Fruit fly (Drosophila melanogaster) whole organism, embryonic: ENCODE data around the gene CG7607.

Experiments
- Asciz ChIP-seq: fragments of 200-800 bp; sonication (Bioruptor generic); optimal IDR thresholded peaks from 2 replicates; lab custom pipeline; 2017; ENCODE audit warnings: missing biosample characterization, mild to moderate bottlenecking, missing genetic modification characterization, missing genetic modification reagents
- Atf-2 ChIP-seq: fragments of 200-800 bp; sonication (Bioruptor generic); optimal IDR thresholded peaks from 2 replicates; lab custom pipeline; 2016; ENCODE audit warnings: missing biosample characterization, missing genetic modification characterization
- Atf3 ChIP-seq: fragments of 200-800 bp; sonication (Bioruptor generic); optimal IDR thresholded peaks from 3 replicates; lab custom pipeline; 2016; ENCODE audit warnings: missing biosample characterization, missing genetic modification characterization
- BEAF-32 ChIP-seq: fragments of 200-800 bp; sonication (Bioruptor generic); optimal IDR thresholded peaks from 3 replicates; lab custom pipeline; 2017; ENCODE audit warnings: missing biosample characterization, missing genetic modification characterization, mild to moderate bottlenecking, moderate library complexity, missing genetic modification reagents
- CG11695 ChIP-seq: fragments of 200-800 bp; sonication (Bioruptor generic); IDR thresholded peaks from 3 replicates; pipeline ENCODE4 v1.3.6; 2022; ENCODE audit warnings: missing biosample characterization, missing genetic modification characterization
- CG12219 ChIP-seq: fragments of 200-800 bp; sonication (Bioruptor generic); optimal IDR thresholded peaks from 3 replicates; lab custom pipeline; 2018; ENCODE audit warnings: missing biosample characterization, mild to moderate bottlenecking, missing genetic modification characterization
- CG12659 ChIP-seq: fragments of 200-800 bp; sonication (Bioruptor generic); optimal IDR thresholded peaks from 3 replicates; lab custom pipeline; 2017; ENCODE audit warnings: mild to moderate bottlenecking, missing biosample characterization, missing genetic modification reagents, missing genetic modification characterization
- CG12942 ChIP-seq: fragments of 200-800 bp; sonication (Bioruptor generic); optimal IDR thresholded peaks from 3 replicates; lab custom pipeline; 2016; ENCODE audit warnings: missing biosample characterization, missing genetic modification characterization
- CG14860 ChIP-seq: fragments of 200-800 bp; sonication (Bioruptor generic); IDR thresholded peaks from 3 replicates; pipeline ENCODE4 v1.3.6; 2022; ENCODE audit warnings: missing biosample characterization, missing genetic modification characterization; ENCODE audit not compliant: partially characterized antibody
- CG1602 ChIP-seq: fragments of 200-800 bp; sonication (Bioruptor generic); optimal IDR thresholded peaks from 3 replicates; lab custom pipeline; 2016; ENCODE audit warnings: missing biosample characterization, missing genetic modification characterization
- CG3065 ChIP-seq: fragments of 200-800 bp; sonication (Bioruptor generic); optimal IDR thresholded peaks from 2 replicates; lab custom pipeline; 2016; ENCODE audit warnings: missing biosample characterization, missing genetic modification characterization
- CG31441 ChIP-seq: fragments of 200-800 bp; sonication (Bioruptor generic); IDR thresholded peaks from 2 replicates; pipeline ENCODE4 v1.3.6; 2022; ENCODE audit warnings: missing biosample characterization, missing genetic modification characterization
- CG34224 ChIP-seq: fragments of 200-800 bp; sonication (Bioruptor generic); IDR thresholded peaks from 3 replicates; pipeline ENCODE4 v1.3.6; 2022; ENCODE audit warnings: missing biosample characterization, missing genetic modification characterization; ENCODE audit not compliant: partially characterized antibody
- CG6254 ChIP-seq: fragments of 200-800 bp; sonication (Bioruptor generic); optimal IDR thresholded peaks from 3 replicates; lab custom pipeline; 2017; ENCODE audit warnings: mild to moderate bottlenecking, missing biosample characterization, missing genetic modification reagents, missing genetic modification characterization
- CG7987 ChIP-seq: fragments of 200-800 bp; sonication (Bioruptor generic); optimal IDR thresholded peaks from 2 replicates; lab custom pipeline; 2018; ENCODE audit warnings: missing biosample characterization, mild to moderate bottlenecking, missing genetic modification characterization, moderate library complexity
- CoRest ChIP-seq: fragments of 200-800 bp; sonication (Bioruptor generic); optimal IDR thresholded peaks from 3 replicates; lab custom pipeline; 2018; ENCODE audit warnings: missing biosample characterization, mild to moderate bottlenecking, missing genetic modification characterization, moderate library complexity
- CrebB ChIP-seq: fragments of 200-800 bp; sonication (Bioruptor generic); optimal IDR thresholded peaks from 3 replicates; lab custom pipeline; 2018; ENCODE audit warnings: missing biosample characterization, mild to moderate bottlenecking, missing genetic modification characterization
- Dbx ChIP-seq: fragments of 200-800 bp; sonication (Bioruptor generic); IDR thresholded peaks from 3 replicates; pipeline ENCODE4 v1.3.6; 2022; ENCODE audit warnings: missing biosample characterization, missing genetic modification characterization
- Deaf1 ChIP-seq: fragments of 200-800 bp; optimal IDR thresholded peaks from 3 replicates; lab custom pipeline; 2019; ENCODE audit warnings: missing biosample characterization, mild to moderate bottlenecking, missing genetic modification characterization, moderate library complexity
- Gsc ChIP-seq: fragments of 200-800 bp; sonication (Bioruptor generic); IDR thresholded peaks from 2 replicates; pipeline ENCODE4 v1.3.6; 2022; ENCODE audit warnings: missing biosample characterization, missing genetic modification characterization
- HLH3B ChIP-seq: fragments of 200-800 bp; sonication (Bioruptor generic); IDR thresholded peaks from 2 replicates; pipeline ENCODE4 v1.3.6; 2022; ENCODE audit warnings: missing biosample characterization, missing genetic modification characterization
- HLHmδ ChIP-seq: fragments of 200-800 bp; sonication (Bioruptor generic); optimal IDR thresholded peaks from 2 replicates; lab custom pipeline; 2018; ENCODE audit warnings: missing biosample characterization, mild to moderate bottlenecking, missing genetic modification characterization, moderate library complexity
- Hr78 ChIP-seq, 2 experiments: fragments of 200-800 bp in 1 of 2; fragments of >200 bp in 1 of 2; sonication (Bioruptor generic) in 1 of 2; optimal IDR thresholded peaks; 2 replicates each; lab custom pipeline; 2017 to 2019; ENCODE audit warnings: missing biosample characterization in 2 of 2, missing genetic modification characterization in 2 of 2, mild to moderate bottlenecking in 1 of 2, moderate library complexity in 1 of 2
- Kr ChIP-seq: fragments of 200-800 bp; sonication (Bioruptor generic); optimal IDR thresholded peaks from 2 replicates; lab custom pipeline; 2017; ENCODE audit warnings: missing biosample characterization, mild to moderate bottlenecking, missing genetic modification characterization
- Pdp1 ChIP-seq, 2 experiments: fragments of 200-800 bp; sonication (Bioruptor generic); optimal IDR thresholded peaks; 3 replicates each; lab custom pipeline; 2016; ENCODE audit warnings: missing biosample characterization in 2 of 2, missing genetic modification characterization in 2 of 2, mild to moderate bottlenecking in 1 of 2, moderate library complexity in 1 of 2
- Ravus ChIP-seq: fragments of 200-800 bp; sonication (Bioruptor generic); IDR thresholded peaks from 2 replicates; pipeline ENCODE4 v1.3.6; 2022; ENCODE audit warnings: missing biosample characterization, missing genetic modification characterization
- Sin3A ChIP-seq: fragments of >200 bp; optimal IDR thresholded peaks from 2 replicates; lab custom pipeline; 2018
- Tbp ChIP-seq: fragments of >200 bp; optimal IDR thresholded peaks from 2 replicates; lab custom pipeline; 2018; ENCODE audit warnings: missing biosample characterization, missing genetic modification characterization
- ap ChIP-seq: fragments of 200-800 bp; sonication (Bioruptor generic); IDR thresholded peaks from 2 replicates; pipeline ENCODE4 v1.3.6; 2022; ENCODE audit warnings: missing biosample characterization, missing genetic modification characterization
- bowl ChIP-seq: fragments of 200-800 bp; sonication (Bioruptor generic); IDR thresholded peaks from 2 replicates; pipeline ENCODE4 v1.3.6; 2022; ENCODE audit warnings: missing biosample characterization, missing genetic modification characterization
- croc ChIP-seq: fragments of 200-800 bp; sonication (Bioruptor generic); conservative IDR thresholded peaks from 3 replicates; pipeline ENCODE4 v1.3.6; 2022; ENCODE audit warnings: missing biosample characterization, missing genetic modification characterization
- crol ChIP-seq: fragments of 200-800 bp; sonication (Bioruptor generic); IDR thresholded peaks from 2 replicates; pipeline ENCODE4 v1.3.6; 2022; ENCODE audit warnings: missing biosample characterization, missing genetic modification characterization
- dimm ChIP-seq: fragments of 200-800 bp; sonication (Bioruptor generic); IDR thresholded peaks from 2 replicates; pipeline ENCODE4 v1.3.6; 2022; ENCODE audit warnings: missing biosample characterization, missing genetic modification characterization
- dmrt99B ChIP-seq: fragments of 200-800 bp; sonication (Bioruptor generic); optimal IDR thresholded peaks from 2 replicates; lab custom pipeline; 2018; ENCODE audit warnings: missing biosample characterization, mild to moderate bottlenecking, missing genetic modification characterization, moderate library complexity
- ewg ChIP-seq: fragments of 200-800 bp; sonication (Bioruptor generic); optimal IDR thresholded peaks from 3 replicates; lab custom pipeline; 2017; ENCODE audit warnings: mild to moderate bottlenecking, missing biosample characterization, missing genetic modification reagents, missing genetic modification characterization
- fd96Cb ChIP-seq: fragments of 200-800 bp; sonication (Bioruptor generic); optimal IDR thresholded peaks from 2 replicates; lab custom pipeline; 2018; ENCODE audit warnings: missing biosample characterization, mild to moderate bottlenecking, missing genetic modification characterization, moderate library complexity
- ftz-f1 ChIP-seq: fragments of 200-800 bp; sonication (Bioruptor generic); optimal IDR thresholded peaks from 2 replicates; lab custom pipeline; 2016; ENCODE audit warnings: missing biosample characterization, missing genetic modification characterization
- grau ChIP-seq: fragments of 200-800 bp; optimal IDR thresholded peaks from 3 replicates; lab custom pipeline; 2019; ENCODE audit warnings: missing biosample characterization, mild to moderate bottlenecking, missing genetic modification characterization, moderate library complexity
- inv ChIP-seq: fragments of 200-800 bp; sonication (Bioruptor generic); IDR thresholded peaks from 2 replicates; pipeline ENCODE4 v1.3.6; 2022; ENCODE audit warnings: missing biosample characterization, missing genetic modification characterization; ENCODE audit not compliant: partially characterized antibody
- jing ChIP-seq: fragments of 200-800 bp; sonication (Bioruptor generic); optimal IDR thresholded peaks from 2 replicates; lab custom pipeline; 2018; ENCODE audit warnings: missing biosample characterization, mild to moderate bottlenecking, missing genetic modification characterization
- lov ChIP-seq, 2 experiments: fragments of 200-800 bp in 1 of 2; fragments of >200 bp in 1 of 2; sonication (Bioruptor generic) in 1 of 2; IDR thresholded peaks in 1 of 2; optimal IDR thresholded peaks in 1 of 2; 2 replicates in 1 of 2; 3 replicates in 1 of 2; pipeline versions ENCODE4 v1.3.6 to Lab custom; 2017 to 2022; ENCODE audit warnings: missing biosample characterization in 1 of 2, missing genetic modification characterization in 1 of 2
- maf-S ChIP-seq: fragments of 200-800 bp; sonication (Bioruptor generic); optimal IDR thresholded peaks from 2 replicates; lab custom pipeline; 2016; ENCODE audit warnings: missing biosample characterization, missing genetic modification characterization
- mam ChIP-seq: fragments of 200-800 bp; sonication (Bioruptor generic); optimal IDR thresholded peaks from 3 replicates; lab custom pipeline; 2016; ENCODE audit warnings: missing biosample characterization, missing genetic modification characterization
- mirr ChIP-seq: fragments of 200-800 bp; sonication (Bioruptor generic); optimal IDR thresholded peaks from 3 replicates; lab custom pipeline; 2018; ENCODE audit warnings: missing biosample characterization, mild to moderate bottlenecking, missing genetic modification characterization
- nerfin-1 ChIP-seq: fragments of 200-800 bp; sonication (Bioruptor generic); optimal IDR thresholded peaks from 3 replicates; lab custom pipeline; 2019; ENCODE audit warnings: missing biosample characterization, mild to moderate bottlenecking, missing genetic modification characterization, moderate library complexity
- phol ChIP-seq: fragments of 200-800 bp; sonication (Bioruptor generic); optimal IDR thresholded peaks from 3 replicates; lab custom pipeline; 2018; ENCODE audit warnings: missing biosample characterization, mild to moderate bottlenecking, missing genetic modification characterization, moderate library complexity
- prd ChIP-seq, 3 experiments: fragments of >200 bp in 2 of 3; fragments of 200-800 bp in 1 of 3; sonication (Bioruptor generic) in 1 of 3; optimal IDR thresholded peaks in 2 of 3; IDR thresholded peaks in 1 of 3; 2 replicates in 2 of 3; 3 replicates in 1 of 3; pipeline versions ENCODE4 v1.3.6 to Lab custom; 2017 to 2022; ENCODE audit warnings: missing biosample characterization in 1 of 3, missing genetic modification characterization in 1 of 3
- row ChIP-seq: fragments of 200-800 bp; sonication (Bioruptor generic); IDR thresholded peaks from 3 replicates; pipeline ENCODE4 v1.3.6; 2022; ENCODE audit warnings: missing biosample characterization, missing genetic modification characterization
- salm ChIP-seq: fragments of 200-800 bp; sonication (Bioruptor generic); optimal IDR thresholded peaks from 2 replicates; lab custom pipeline; 2018; ENCODE audit warnings: missing biosample characterization, mild to moderate bottlenecking, missing genetic modification characterization
- sob ChIP-seq: fragments of 200-800 bp; sonication (Bioruptor generic); IDR thresholded peaks from 2 replicates; pipeline ENCODE4 v1.3.6; 2022; ENCODE audit warnings: missing biosample characterization, missing genetic modification characterization

Gene CG7607

dm6 chr3L:11210517-11210916, 11.1 kb downstream of the CG7607 start, which contains the start of the genes Ube3a and CG7600 (continued):
- no peak for TF ChIP-seq prd (optimal IDR thresholded peaks at IDR 0.05; lab: Kevin White, UChicago)
- TF ChIP-seq prd (GFP tag; IDR thresholded peaks at IDR 0.05; lab: Robert Waterston, UW) = peak; percentile 37; the same call in 2 of the 3 replicates
- TF ChIP-seq phol (tag; lab: Kevin White, UChicago) = peak; percentile 53
- no peak for TF ChIP-seq dimm (GFP tag; lab: Robert Waterston, UW)
- TF ChIP-seq CG12942 (GFP tag; lab: Kevin White, UChicago) = no peak
- TF ChIP-seq Sin3A (lab: Kevin White, UChicago) = peak; percentile 71
- TF ChIP-seq ftz-f1 = peak; percentile 33
- no peak for TF ChIP-seq croc
- TF ChIP-seq Atf-2 = peak; percentile 19
- no peak for TF ChIP-seq fd96Cb (tag; lab: Kevin White, UChicago)
- peak; percentile 6 for TF ChIP-seq CG1602 (GFP tag; lab: Kevin White, UChicago)
- peak; percentile 68 for TF ChIP-seq sob (GFP tag; lab: Robert Waterston, UW)
- TF ChIP-seq crol = no peak
- TF ChIP-seq maf-S (GFP tag; lab: Kevin White, UChicago) = no peak
- TF ChIP-seq Gsc (GFP tag; lab: Robert Waterston, UW) = no peak
- peak; percentile 49; the same call in 1 of the 2 replicates for TF ChIP-seq CG31441 (GFP tag; lab: Robert Waterston, UW)
- peak; percentile 100 for TF ChIP-seq CG14860 (GFP tag; lab: Robert Waterston, UW)
- no peak for TF ChIP-seq HLH3B
- no peak for TF ChIP-seq Hr78 (GFP tag; optimal IDR thresholded peaks at IDR 0.05; lab: Kevin White, UChicago)
- peak; percentile 31 for TF ChIP-seq CG6254 (GFP tag; lab: Kevin White, UChicago)
- no peak for TF ChIP-seq nerfin-1 (tag; lab: Kevin White, UChicago)
- peak; percentile 48 for TF ChIP-seq Atf3 (GFP tag; lab: Kevin White, UChicago)
- peak; percentile 94 for TF ChIP-seq BEAF-32
- TF ChIP-seq dmrt99B (tag; lab: Kevin White, UChicago) = no peak
- no peak for TF ChIP-seq Asciz
- no peak for TF ChIP-seq ewg (GFP tag; lab: Kevin White, UChicago)
- peak; percentile 79 for TF ChIP-seq CrebB (tag; lab: Kevin White, UChicago)
- no peak for TF ChIP-seq bowl (GFP tag; lab: Robert Waterston, UW)
- peak; percentile 49 for TF ChIP-seq CoRest
- no peak for TF ChIP-seq CG11695 (GFP tag; lab: Robert Waterston, UW)
- peak; percentile 53 for TF ChIP-seq grau (tag; lab: Kevin White, UChicago)
- peak; percentile 28 for TF ChIP-seq salm (tag; lab: Kevin White, UChicago)
- no peak for TF ChIP-seq CG3065 (GFP tag; lab: Kevin White, UChicago)
- TF ChIP-seq Ravus (GFP tag; lab: Robert Waterston, UW) = no peak
- TF ChIP-seq Kr (GFP tag; lab: Kevin White, UChicago) = no peak
- TF ChIP-seq Pdp1 (GFP tag; optimal IDR thresholded peaks at IDR 0.05; lab: Kevin White, UChicago) = peak in 1 of 2 experiments; percentile 83
- TF ChIP-seq Tbp = no peak
- TF ChIP-seq ap (GFP tag; lab: Robert Waterston, UW) = no peak
- TF ChIP-seq lov (optimal IDR thresholded peaks at IDR 0.05; lab: Kevin White, UChicago) = no peak
- no peak for TF ChIP-seq lov (GFP tag; IDR thresholded peaks at IDR 0.05; lab: Robert Waterston, UW)
- peak; percentile 66; the same call in 2 of the 3 replicates for TF ChIP-seq Dbx (GFP tag; lab: Robert Waterston, UW)
- peak; percentile 100 for TF ChIP-seq CG34224 (GFP tag; lab: Robert Waterston, UW)
- TF ChIP-seq inv (GFP tag; lab: Robert Waterston, UW) = peak; percentile 97
- TF ChIP-seq HLHmδ = no peak
- peak; percentile 26; the same call in 2 of the 3 replicates for TF ChIP-seq row
- peak; percentile 62 for TF ChIP-seq CG7987 (GFP tag; lab: Kevin White, UChicago)
- TF ChIP-seq CG12219 (GFP tag; lab: Kevin White, UChicago) = no peak
- TF ChIP-seq Deaf1 (tag; lab: Kevin White, UChicago) = peak; percentile 22
- TF ChIP-seq CG12659 (GFP tag; lab: Kevin White, UChicago) = peak; percentile 88
- peak; percentile 45 for TF ChIP-seq mam (GFP tag; lab: Kevin White, UChicago)
- no peak for TF ChIP-seq jing (GFP tag; lab: Kevin White, UChicago)
- TF ChIP-seq mirr (GFP tag; lab: Kevin White, UChicago) = peak; percentile 86
